Worm (Caenorhabditis elegans): ENCODE measurements around the gene ctsa-4.1.
A peak's percentile ranks its signal among the peaks of the same experiment; 100 is the strongest.

The ctsa-4.1 gene

ce11 chrII:6358905-6359304 is 7.9 kb upstream of the ctsa-4.1 start, which contains the start of gene C32D5.12:
C32D5.12 (minus strand) TSS chrII:6359005.
- TF ChIP-seq attf-6 (GFP tag; IDR thresholded peaks at IDR 0.05), result no peak
- no peak for TF ChIP-seq snpc-1.3 (tag; optimal IDR thresholded peaks at IDR 0.05; ENCODE audit: insufficient read depth)
- no peak for TF ChIP-seq ztf-3 (GFP tag; optimal IDR thresholded peaks at IDR 0.05)
- TF ChIP-seq sptf-2 (GFP tag; optimal IDR thresholded peaks at IDR 0.05), result no peak
- TF ChIP-seq madf-3 (GFP tag; IDR thresholded peaks at IDR 0.05), result no peak
- TF ChIP-seq athp-1 (tag; optimal IDR thresholded peaks at IDR 0.05), result no peak
- TF ChIP-seq C17E4.6 (GFP tag; IDR thresholded peaks at IDR 0.05), result no peak
- no peak for TF ChIP-seq atf-7 (tag; optimal IDR thresholded peaks at IDR 0.05)
- no peak for TF ChIP-seq ZK185.1 (tag; optimal IDR thresholded peaks at IDR 0.05; ENCODE audit: poor library complexity, severe bottlenecking)
- TF ChIP-seq dox-1 (GFP tag; IDR thresholded peaks at IDR 0.05), result no peak
- TF ChIP-seq F57A8.1 (GFP tag; optimal IDR thresholded peaks at IDR 0.05), result no peak
- no peak for TF ChIP-seq egl-18 (GFP tag; IDR thresholded peaks at IDR 0.05)
- TF ChIP-seq xnd-1 (tag; optimal IDR thresholded peaks at IDR 0.05), result no peak
- TF ChIP-seq pbrm-1 (GFP tag; IDR thresholded peaks at IDR 0.05), result no peak
- TF ChIP-seq egrh-3 (GFP tag; IDR thresholded peaks at IDR 0.05), result no peak

ce11 chrII:6360822-6361221 is 6.0 kb upstream of the ctsa-4.1 start, which contains the start of gene K10B2.4:
K10B2.4 (minus strand) TSS chrII:6360959.
- TF ChIP-seq nhr-120 (GFP tag; IDR thresholded peaks at IDR 0.05) (no peak), lin-26 (GFP tag; IDR thresholded peaks at IDR 0.05) (no peak), rcor-1 (GFP tag; IDR thresholded peaks at IDR 0.05) (peak; percentile 43; the same call in 1 of the 2 replicates), nhr-90 (tag; optimal IDR thresholded peaks at IDR 0.05) (no peak), fkh-3 (tag; optimal IDR thresholded peaks at IDR 0.05) (no peak), F23B12.7 (tag; optimal IDR thresholded peaks at IDR 0.05; ENCODE audit: insufficient read depth) (peak; percentile 80), ceh-91 (GFP tag; IDR thresholded peaks at IDR 0.05) (no peak), gei-17 (GFP tag; optimal IDR thresholded peaks at IDR 0.05) (no peak), xnd-1 (tag; optimal IDR thresholded peaks at IDR 0.05) (no peak), madf-3 (GFP tag; IDR thresholded peaks at IDR 0.05) (peak; percentile 74; the same call in 1 of the 2 replicates), ceh-40 (GFP tag; IDR thresholded peaks at IDR 0.05) (no peak), ZK185.1 (tag; optimal IDR thresholded peaks at IDR 0.05; ENCODE audit: poor library complexity, severe bottlenecking) (peak; percentile 58), C06A6.2 (GFP tag; conservative IDR thresholded peaks at IDR 0.05) (no peak), die-1 (tag; optimal IDR thresholded peaks at IDR 0.05) (no peak), egl-44 (GFP tag; IDR thresholded peaks at IDR 0.05) (no peak), K11D2.4 (GFP tag; IDR thresholded peaks at IDR 0.05) (no peak), him-1 (tag; optimal IDR thresholded peaks at IDR 0.05) (no peak), ceh-79 (tag; optimal IDR thresholded peaks at IDR 0.05) (no peak), hlh-26 (GFP tag; conservative IDR thresholded peaks at IDR 0.05) (no peak), lsy-27 (tag; optimal IDR thresholded peaks at IDR 0.05; ENCODE audit: borderline replicate concordance, insufficient read depth) (no peak), T26A5.8 (tag; optimal IDR thresholded peaks at IDR 0.05) (no peak), nfya-2 (GFP tag; IDR thresholded peaks at IDR 0.05) (no peak), snpc-1.3 (tag; optimal IDR thresholded peaks at IDR 0.05; ENCODE audit: insufficient read depth) (no peak), chd-7 (tag; optimal IDR thresholded peaks at IDR 0.05) (no peak), bed-2 (GFP tag; IDR thresholded peaks at IDR 0.05) (no peak), mxl-1 (tag; optimal IDR thresholded peaks at IDR 0.05) (no peak), pha-4 (tag; optimal IDR thresholded peaks at IDR 0.05) (no peak), ztf-6 (GFP tag; IDR thresholded peaks at IDR 0.05) (no peak), zim-3 (tag; optimal IDR thresholded peaks at IDR 0.05) (no peak), attf-6 (GFP tag; IDR thresholded peaks at IDR 0.05) (no peak), attf-3 (GFP tag; conservative IDR thresholded peaks at IDR 0.05) (no peak), ztf-28 (GFP tag; IDR thresholded peaks at IDR 0.05) (no peak), let-526 (GFP tag; IDR thresholded peaks at IDR 0.05) (peak; percentile 22; the same call in 1 of the 2 replicates), nfya-1 (tag; optimal IDR thresholded peaks at IDR 0.05; ENCODE audit: borderline replicate concordance, insufficient read depth) (no peak), lin-35 (GFP tag; optimal IDR thresholded peaks at IDR 0.05) (peak in 1 of 3 experiments; percentile 47), ztf-22 (GFP tag; optimal IDR thresholded peaks at IDR 0.05) (no peak), snpc-3.4 (tag; optimal IDR thresholded peaks at IDR 0.05) (no peak)
